Fruit fly (Drosophila melanogaster) whole organism, embryonic: ENCODE results near the gene fd96Ca.

Source experiments
- CG12104 ChIP-seq: fragments of 200-800 bp; sonication (Bioruptor generic); optimal IDR thresholded peaks from 3 replicates; lab custom pipeline; 2016; ENCODE audit warnings: missing biosample characterization, missing genetic modification characterization
- CG12942 ChIP-seq: fragments of 200-800 bp; sonication (Bioruptor generic); optimal IDR thresholded peaks from 3 replicates; lab custom pipeline; 2016; ENCODE audit warnings: missing biosample characterization, missing genetic modification characterization
- CG13287 ChIP-seq: fragments of 200-800 bp; sonication (Bioruptor generic); IDR thresholded peaks from 2 replicates; pipeline ENCODE4 v1.3.6; 2022; ENCODE audit warnings: missing biosample characterization, missing genetic modification characterization; ENCODE audit not compliant: partially characterized antibody
- CG13624 ChIP-seq: fragments of 200-800 bp; sonication (Bioruptor generic); optimal IDR thresholded peaks from 2 replicates; lab custom pipeline; 2016; ENCODE audit warnings: missing biosample characterization, missing genetic modification characterization
- CG14014 ChIP-seq: fragments of 200-800 bp; sonication (Bioruptor generic); IDR thresholded peaks from 2 replicates; pipeline ENCODE4 v1.3.6; 2022; ENCODE audit warnings: missing biosample characterization, missing genetic modification characterization
- CG14710 ChIP-seq: fragments of 200-800 bp; sonication (Bioruptor generic); optimal IDR thresholded peaks from 3 replicates; lab custom pipeline; 2019; ENCODE audit warnings: missing biosample characterization, mild to moderate bottlenecking, missing genetic modification characterization, moderate library complexity
- CG15514 ChIP-seq: fragments of 200-800 bp; sonication (Bioruptor generic); optimal IDR thresholded peaks from 3 replicates; lab custom pipeline; 2017; ENCODE audit warnings: missing biosample characterization, missing genetic modification characterization, mild to moderate bottlenecking, moderate library complexity, missing genetic modification reagents
- CG17359 ChIP-seq: fragments of 200-800 bp; sonication (Bioruptor generic); optimal IDR thresholded peaks from 3 replicates; lab custom pipeline; 2018; ENCODE audit warnings: missing biosample characterization, mild to moderate bottlenecking, missing genetic modification characterization, moderate library complexity
- CG18262 ChIP-seq: fragments of 200-800 bp; optimal IDR thresholded peaks from 3 replicates; lab custom pipeline; 2019; ENCODE audit warnings: missing biosample characterization, mild to moderate bottlenecking, missing genetic modification characterization, moderate library complexity
- CG18599 ChIP-seq: fragments of 200-800 bp; sonication (Bioruptor generic); optimal IDR thresholded peaks from 3 replicates; lab custom pipeline; 2017; ENCODE audit warnings: missing biosample characterization, missing genetic modification characterization, mild to moderate bottlenecking, moderate library complexity, missing genetic modification reagents
- CG30403 ChIP-seq: fragments of 200-800 bp; sonication (Bioruptor generic); optimal IDR thresholded peaks from 3 replicates; lab custom pipeline; 2016; ENCODE audit warnings: missing biosample characterization, missing genetic modification characterization
- CG3995 ChIP-seq: fragments of 200-800 bp; sonication (Bioruptor generic); optimal IDR thresholded peaks from 3 replicates; lab custom pipeline; 2016; ENCODE audit warnings: missing biosample characterization, missing genetic modification characterization
- CG42726 ChIP-seq: fragments of 200-800 bp; sonication (Bioruptor generic); IDR thresholded peaks from 2 replicates; pipeline ENCODE4 v1.3.6; 2022; ENCODE audit warnings: missing biosample characterization, missing genetic modification characterization; ENCODE audit not compliant: partially characterized antibody
- CG4360 ChIP-seq: fragments of 200-800 bp; sonication (Bioruptor generic); IDR thresholded peaks from 2 replicates; pipeline ENCODE4 v1.3.6; 2022; ENCODE audit warnings: missing biosample characterization, missing genetic modification characterization
- CG6854 ChIP-seq: fragments of 200-800 bp; sonication (Bioruptor generic); optimal IDR thresholded peaks from 3 replicates; lab custom pipeline; 2017; ENCODE audit warnings: missing biosample characterization, mild to moderate bottlenecking, missing genetic modification characterization
- CG7786 ChIP-seq: fragments of 200-800 bp; sonication (Bioruptor generic); optimal IDR thresholded peaks from 2 replicates; lab custom pipeline; 2016; ENCODE audit warnings: missing biosample characterization, missing genetic modification characterization
- CG8290 ChIP-seq, 3 experiments: fragments of 200-800 bp; sonication (Bioruptor generic); optimal IDR thresholded peaks; 2 replicates each; lab custom pipeline; 2016 to 2019; ENCODE audit warnings: missing biosample characterization in 3 of 3, missing genetic modification characterization in 3 of 3, mild to moderate bottlenecking in 2 of 3, moderate library complexity in 1 of 3
- CG8944 ChIP-seq: fragments of 200-800 bp; sonication (Bioruptor generic); optimal IDR thresholded peaks from 3 replicates; lab custom pipeline; 2016; ENCODE audit warnings: missing biosample characterization, missing genetic modification characterization
- D ChIP-seq, 2 experiments: fragments of 200-800 bp in 1 of 2; fragments of >200 bp in 1 of 2; sonication (Bioruptor generic) in 1 of 2; optimal IDR thresholded peaks; 2 replicates in 1 of 2; 3 replicates in 1 of 2; lab custom pipeline; 2017; ENCODE audit warnings: mild to moderate bottlenecking in 1 of 2, missing biosample characterization in 1 of 2, missing genetic modification characterization in 1 of 2, missing genetic modification reagents in 1 of 2
- D19A ChIP-seq: fragments of 200-800 bp; optimal IDR thresholded peaks from 3 replicates; lab custom pipeline; 2019; ENCODE audit warnings: missing biosample characterization, mild to moderate bottlenecking, missing genetic modification characterization, moderate library complexity
- Deaf1 ChIP-seq: fragments of 200-800 bp; optimal IDR thresholded peaks from 3 replicates; lab custom pipeline; 2019; ENCODE audit warnings: missing biosample characterization, mild to moderate bottlenecking, missing genetic modification characterization, moderate library complexity
- Dek ChIP-seq: fragments of 200-800 bp; sonication (Bioruptor generic); optimal IDR thresholded peaks from 3 replicates; lab custom pipeline; 2019; ENCODE audit warnings: missing biosample characterization, mild to moderate bottlenecking, missing genetic modification characterization, moderate library complexity
- Dip3 ChIP-seq: fragments of 200-800 bp; sonication (Bioruptor generic); optimal IDR thresholded peaks from 3 replicates; lab custom pipeline; 2016; ENCODE audit warnings: missing biosample characterization, missing genetic modification characterization
- Dll ChIP-seq: fragments of 200-800 bp; sonication (Bioruptor generic); IDR thresholded peaks from 4 replicates; pipeline ENCODE4 v1.3.6; 2022; ENCODE audit warnings: missing biosample characterization, missing genetic modification characterization; ENCODE audit not compliant: partially characterized antibody
- Doc3 ChIP-seq: fragments of 200-800 bp; sonication (Bioruptor generic); IDR thresholded peaks from 3 replicates; pipeline ENCODE4 v1.3.6; 2022; ENCODE audit warnings: missing biosample characterization, missing genetic modification characterization; ENCODE audit not compliant: partially characterized antibody
- E2f2 ChIP-seq: fragments of 200-800 bp; sonication (Bioruptor generic); IDR thresholded peaks from 2 replicates; pipeline ENCODE4 v1.3.6; 2022; ENCODE audit warnings: missing biosample characterization, missing genetic modification characterization
- Hsf ChIP-seq: fragments of 200-800 bp; sonication (Bioruptor generic); optimal IDR thresholded peaks from 3 replicates; lab custom pipeline; 2016; ENCODE audit warnings: missing biosample characterization, missing genetic modification characterization
- Meics ChIP-seq: fragments of 200-800 bp; sonication (Bioruptor generic); optimal IDR thresholded peaks from 2 replicates; lab custom pipeline; 2017; ENCODE audit warnings: missing biosample characterization, mild to moderate bottlenecking, missing genetic modification characterization
- Sin3A ChIP-seq: fragments of >200 bp; optimal IDR thresholded peaks from 2 replicates; lab custom pipeline; 2018
- Sry-β ChIP-seq: fragments of 200-800 bp; sonication (Bioruptor generic); optimal IDR thresholded peaks from 2 replicates; lab custom pipeline; 2018; ENCODE audit warnings: missing biosample characterization, mild to moderate bottlenecking, missing genetic modification characterization, moderate library complexity
- Xrp1 ChIP-seq: fragments of 200-800 bp; sonication (Bioruptor generic); IDR thresholded peaks from 2 replicates; pipeline ENCODE4 v1.3.6; 2022; ENCODE audit warnings: missing biosample characterization, missing genetic modification characterization
- YL-1 ChIP-seq: fragments of 200-800 bp; sonication (Bioruptor generic); optimal IDR thresholded peaks from 3 replicates; lab custom pipeline; 2017; ENCODE audit warnings: missing biosample characterization, mild to moderate bottlenecking, missing genetic modification characterization
- amos ChIP-seq: fragments of 200-800 bp; sonication (Bioruptor generic); IDR thresholded peaks from 2 replicates; pipeline ENCODE4 v1.3.6; 2022; ENCODE audit warnings: missing biosample characterization, missing genetic modification characterization; ENCODE audit not compliant: partially characterized antibody
- cato ChIP-seq: fragments of 200-800 bp; sonication (Bioruptor generic); optimal IDR thresholded peaks from 2 replicates; lab custom pipeline; 2016; ENCODE audit warnings: missing biosample characterization, missing genetic modification characterization, borderline replicate concordance
- ci ChIP-seq: fragments of 200-800 bp; sonication (Bioruptor generic); IDR thresholded peaks from 3 replicates; pipeline ENCODE4 v1.3.6; 2022; ENCODE audit warnings: missing biosample characterization, missing genetic modification characterization
- dmrt11E ChIP-seq: fragments of 200-800 bp; sonication (Bioruptor generic); optimal IDR thresholded peaks from 3 replicates; lab custom pipeline; 2018; ENCODE audit warnings: missing biosample characterization, mild to moderate bottlenecking, missing genetic modification characterization, moderate library complexity
- ftz-f1 ChIP-seq: fragments of 200-800 bp; sonication (Bioruptor generic); optimal IDR thresholded peaks from 2 replicates; lab custom pipeline; 2016; ENCODE audit warnings: missing biosample characterization, missing genetic modification characterization
- gcm ChIP-seq: fragments of 200-800 bp; sonication (Bioruptor generic); optimal IDR thresholded peaks from 2 replicates; lab custom pipeline; 2019; ENCODE audit warnings: missing biosample characterization, mild to moderate bottlenecking, missing genetic modification characterization, moderate library complexity
- grau ChIP-seq: fragments of 200-800 bp; optimal IDR thresholded peaks from 3 replicates; lab custom pipeline; 2019; ENCODE audit warnings: missing biosample characterization, mild to moderate bottlenecking, missing genetic modification characterization, moderate library complexity
- hbn ChIP-seq: fragments of 200-800 bp; sonication (Bioruptor generic); IDR thresholded peaks from 2 replicates; pipeline ENCODE4 v1.3.6; 2022; ENCODE audit warnings: missing biosample characterization, missing genetic modification characterization; ENCODE audit not compliant: partially characterized antibody
- lola ChIP-seq, 3 experiments: fragments of >200 bp in 2 of 3; fragments of 200-800 bp in 1 of 3; sonication (Bioruptor generic) in 1 of 3; optimal IDR thresholded peaks; 2 replicates each; lab custom pipeline; 2017 to 2019; ENCODE audit warnings: missing biosample characterization in 3 of 3, missing genetic modification characterization in 3 of 3, mild to moderate bottlenecking in 1 of 3, moderate library complexity in 1 of 3
- mirr ChIP-seq: fragments of 200-800 bp; sonication (Bioruptor generic); optimal IDR thresholded peaks from 3 replicates; lab custom pipeline; 2018; ENCODE audit warnings: missing biosample characterization, mild to moderate bottlenecking, missing genetic modification characterization
- mld ChIP-seq: fragments of 200-800 bp; sonication (Bioruptor generic); IDR thresholded peaks from 3 replicates; pipeline ENCODE4 v1.3.6; 2022; ENCODE audit warnings: missing biosample characterization, missing genetic modification characterization; ENCODE audit not compliant: partially characterized antibody
- pros ChIP-seq: fragments of 200-800 bp; sonication (Bioruptor generic); optimal IDR thresholded peaks from 3 replicates; lab custom pipeline; 2019; ENCODE audit warnings: missing biosample characterization, mild to moderate bottlenecking, missing genetic modification characterization, moderate library complexity
- twi ChIP-seq: fragments of 200-800 bp; optimal IDR thresholded peaks from 2 replicates; lab custom pipeline; 2019; ENCODE audit warnings: missing biosample characterization, mild to moderate bottlenecking, missing genetic modification characterization, moderate library complexity
- zfh2 ChIP-seq: fragments of 200-800 bp; sonication (Bioruptor generic); optimal IDR thresholded peaks from 2 replicates; lab custom pipeline; 2016; ENCODE audit warnings: missing biosample characterization, missing genetic modification characterization

fd96Ca gene

dm6 chr3R:25054451-25055188 is 27.9 kb upstream of the fd96Ca start, which contains the start of gene CG31109 (continued):
- peak; percentile 2 for TF ChIP-seq CG17359 (tag; lab: Kevin White, UChicago)
- peak; percentile 62 for TF ChIP-seq CG15514 (GFP tag; lab: Kevin White, UChicago)
- TF ChIP-seq Dip3 (GFP tag; lab: Kevin White, UChicago), result no peak
- TF ChIP-seq mld, result 0 out of 3 replicates have a peak, but pooled peaks have one; percentile 41
- TF ChIP-seq Sin3A, result peak; percentile 2
- peak; percentile 42 for TF ChIP-seq CG13624 (GFP tag; lab: Kevin White, UChicago)
- peak; percentile 63; the same call in 1 of the 2 replicates for TF ChIP-seq amos (GFP tag; lab: Robert Waterston, UW)
- peak; percentile 18 for TF ChIP-seq CG30403
- peak; percentile 84 for TF ChIP-seq CG8290 (GFP tag; optimal IDR thresholded peaks at IDR 0.05; lab: Kevin White, UChicago)
- peak; percentile 73 to 89 for TF ChIP-seq CG8290 (tag; optimal IDR thresholded peaks at IDR 0.05; lab: Kevin White, UChicago)
- peak; percentile 70 for TF ChIP-seq CG14710 (tag; lab: Kevin White, UChicago)
- TF ChIP-seq ci (GFP tag; lab: Robert Waterston, UW), result peak; percentile 26; the same call in 1 of the 3 replicates
- TF ChIP-seq hbn (GFP tag; lab: Robert Waterston, UW), result peak; percentile 39; the same call in 1 of the 2 replicates
- TF ChIP-seq CG18599 (GFP tag; lab: Kevin White, UChicago), result peak; percentile 19
- TF ChIP-seq CG12104, result no peak
- peak in 1 of 3 experiments; percentile 5 for TF ChIP-seq lola (GFP tag; optimal IDR thresholded peaks at IDR 0.05; lab: Kevin White, UChicago)
- TF ChIP-seq Doc3 (GFP tag; lab: Robert Waterston, UW), result 0 out of 3 replicates have a peak, but pooled peaks have one; percentile 34
- no peak for TF ChIP-seq Dek (tag; lab: Kevin White, UChicago)
- peak; percentile 39 for TF ChIP-seq grau (tag; lab: Kevin White, UChicago)
- no peak for TF ChIP-seq CG4360 (GFP tag; lab: Robert Waterston, UW)
- TF ChIP-seq E2f2 (GFP tag; lab: Robert Waterston, UW), result peak; percentile 82
- peak; percentile 27 for TF ChIP-seq twi
- peak; percentile 2 for TF ChIP-seq Hsf (GFP tag; lab: Kevin White, UChicago)
- peak; percentile 22 for TF ChIP-seq CG8944 (GFP tag; lab: Kevin White, UChicago)
- TF ChIP-seq Dll (GFP tag; lab: Robert Waterston, UW), result peak; percentile 50; the same call in 1 of the 4 replicates
- peak; percentile 12 for TF ChIP-seq Sry-β (GFP tag; lab: Kevin White, UChicago)
- peak; percentile 1 for TF ChIP-seq D19A (tag; lab: Kevin White, UChicago)
- TF ChIP-seq ftz-f1, result no peak
- TF ChIP-seq CG7786 (GFP tag; lab: Kevin White, UChicago), result peak; percentile 3
- TF ChIP-seq CG18262 (tag; lab: Kevin White, UChicago), result peak; percentile 33
- TF ChIP-seq CG14014, result peak; percentile 37; the same call in 1 of the 2 replicates
- TF ChIP-seq mirr (GFP tag; lab: Kevin White, UChicago), result peak; percentile 54
- TF ChIP-seq CG13287 (GFP tag; lab: Robert Waterston, UW), result peak; percentile 61
- peak; percentile 3 for TF ChIP-seq dmrt11E
- 0 out of 2 replicates have a peak, but pooled peaks have one; percentile 8 for TF ChIP-seq Xrp1 (GFP tag; lab: Robert Waterston, UW)
- no peak for TF ChIP-seq D (optimal IDR thresholded peaks at IDR 0.05; lab: Kevin White, UChicago)
- no peak for TF ChIP-seq D (GFP tag; optimal IDR thresholded peaks at IDR 0.05; lab: Kevin White, UChicago)
- peak; percentile 20 for TF ChIP-seq Meics (GFP tag; lab: Kevin White, UChicago)
- TF ChIP-seq cato (GFP tag; lab: Kevin White, UChicago), result no peak
- TF ChIP-seq CG3995 (GFP tag; lab: Kevin White, UChicago), result no peak
- TF ChIP-seq CG42726 (GFP tag; lab: Robert Waterston, UW), result no peak
- TF ChIP-seq Deaf1 (tag; lab: Kevin White, UChicago), result no peak
- no peak for TF ChIP-seq CG6854 (GFP tag; lab: Kevin White, UChicago)
- TF ChIP-seq gcm (GFP tag; lab: Kevin White, UChicago), result no peak
- TF ChIP-seq pros (GFP tag; lab: Kevin White, UChicago), result no peak
- TF ChIP-seq CG12942 (GFP tag; lab: Kevin White, UChicago), result no peak
- TF ChIP-seq zfh2, result peak; percentile 28
- TF ChIP-seq YL-1 (GFP tag; lab: Kevin White, UChicago), result peak; percentile 54
